Worm (Caenorhabditis elegans) whole organism, L1 larva: ENCODE data around the gene tftc-1.
A peak's percentile ranks its signal among the peaks of the same experiment; 100 is the strongest.

Experiments used
- C16A3.4 ChIP-seq: fragments of 150-350 bp; optimal IDR thresholded peaks from 2 replicates; lab custom pipeline; 2014; ENCODE audit warnings: missing biosample characterization, missing genetic modification characterization
- C34B4.2 ChIP-seq: sonication (generic microtip); optimal IDR thresholded peaks from 2 replicates; lab custom pipeline; 2017; ENCODE audit warnings: mild to moderate bottlenecking, missing genetic modification characterization, missing compliant biosample characterization
- F16B12.6 ChIP-seq: fragments of 150-350 bp; optimal IDR thresholded peaks from 2 replicates; lab custom pipeline; 2014; ENCODE audit warnings: missing biosample characterization, missing genetic modification characterization
- alr-1 ChIP-seq: fragments of 200-800 bp; sonication (Bioruptor generic); optimal IDR thresholded peaks from 2 replicates; lab custom pipeline; 2018; ENCODE audit warnings: borderline replicate concordance, mild to moderate bottlenecking, missing genetic modification characterization, missing compliant biosample characterization
- ama-1 ChIP-seq: fragments of 150-350 bp; optimal IDR thresholded peaks from 2 replicates; lab custom pipeline; 2014
- blmp-1 ChIP-seq: fragments of 150-350 bp; optimal IDR thresholded peaks from 2 replicates; lab custom pipeline; 2014; ENCODE audit warnings: missing biosample characterization, missing genetic modification characterization
- dpl-1 ChIP-seq, 3 experiments: fragments of 150-350 bp in 2 of 3; sonication (generic microtip) in 1 of 3; optimal IDR thresholded peaks; 2 replicates each; lab custom pipeline; 2014 to 2017; ENCODE audit warnings: missing biosample characterization in 3 of 3, missing genetic modification characterization in 3 of 3, missing genetic modification reagents in 3 of 3
- efl-1 ChIP-seq, 4 experiments: fragments of 150-350 bp; optimal IDR thresholded peaks in 3 of 4; peaks in 1 of 4; 1 replicate in 1 of 4; 2 replicates in 3 of 4; lab custom pipeline; 2014; ENCODE audit warnings: missing biosample characterization in 2 of 4, missing genetic modification characterization in 2 of 4, missing genetic modification reagents in 2 of 4
- egl-13 ChIP-seq: sonication (generic microtip); optimal IDR thresholded peaks from 2 replicates; lab custom pipeline; 2016; ENCODE audit warnings: missing genotype, missing genetic modification reagents, missing genetic modification characterization, missing compliant biosample characterization
- elt-2 ChIP-seq: sonication (generic microtip); optimal IDR thresholded peaks from 2 replicates; lab custom pipeline; 2016; ENCODE audit warnings: missing genetic modification characterization, mild to moderate bottlenecking, inconsistent platforms, missing compliant biosample characterization, missing genetic modification reagents
- elt-3 ChIP-seq, 6 experiments: fragments of 150-350 bp in 1 of 6; sonication (generic microtip); optimal IDR thresholded peaks; 2 replicates each; lab custom pipeline; 2017 to 2018; ENCODE audit warnings: missing biosample characterization in 6 of 6, missing genetic modification characterization in 6 of 6, inconsistent platforms in 1 of 6
- ets-5 ChIP-seq: fragments of 200-800 bp; sonication (Bioruptor generic); IDR thresholded peaks from 2 replicates; pipeline ENCODE4 v1.3.6; 2022; ENCODE audit warnings: missing genetic modification characterization, missing compliant biosample characterization
- fkh-10 ChIP-seq: sonication (generic microtip); optimal IDR thresholded peaks from 2 replicates; lab custom pipeline; 2017; ENCODE audit warnings: missing biosample characterization, missing genetic modification reagents, missing genetic modification characterization
- fkh-4 ChIP-seq: sonication (generic microtip); optimal IDR thresholded peaks from 2 replicates; lab custom pipeline; 2016; ENCODE audit warnings: missing compliant biosample characterization, missing genetic modification characterization, borderline replicate concordance
- hpl-2 ChIP-seq: fragments of 150-350 bp; optimal IDR thresholded peaks from 2 replicates; lab custom pipeline; 2014; ENCODE audit warnings: missing biosample characterization, missing genetic modification reagents, missing genetic modification characterization
- isw-1 ChIP-seq: fragments of 200-800 bp; sonication (Bioruptor generic); IDR thresholded peaks from 2 replicates; pipeline ENCODE4 v1.3.6; 2022; ENCODE audit warnings: missing genetic modification characterization, missing compliant biosample characterization
- lin-13 ChIP-seq: fragments of 150-350 bp; optimal IDR thresholded peaks from 2 replicates; lab custom pipeline; 2014; ENCODE audit warnings: missing biosample characterization, missing genetic modification reagents, missing genetic modification characterization
- lin-35 ChIP-seq, 2 experiments: fragments of 150-350 bp; optimal IDR thresholded peaks; 2 replicates each; lab custom pipeline; 2014; ENCODE audit warnings: missing biosample characterization in 2 of 2, missing genetic modification characterization in 2 of 2, missing genetic modification reagents in 2 of 2
- lsy-2 ChIP-seq, 2 experiments: fragments of 150-350 bp; optimal IDR thresholded peaks; 2 replicates each; lab custom pipeline; 2014; ENCODE audit warnings: missing biosample characterization in 2 of 2, missing genetic modification characterization in 2 of 2
- mab-9 ChIP-seq: fragments of 200-800 bp; sonication (Bioruptor generic); IDR thresholded peaks from 2 replicates; pipeline ENCODE4 v1.3.6; 2022; ENCODE audit warnings: missing genetic modification reagents, missing genetic modification characterization, missing compliant biosample characterization
- mef-2 ChIP-seq: fragments of 150-350 bp; optimal IDR thresholded peaks from 2 replicates; lab custom pipeline; 2014; ENCODE audit warnings: missing biosample characterization, missing genetic modification characterization
- nhr-12 ChIP-seq: sonication (generic microtip); optimal IDR thresholded peaks from 2 replicates; lab custom pipeline; 2017; ENCODE audit warnings: missing biosample characterization, missing genetic modification characterization
- nhr-20 ChIP-seq: sonication (generic microtip); optimal IDR thresholded peaks from 2 replicates; lab custom pipeline; 2016; ENCODE audit warnings: mild to moderate bottlenecking, missing genetic modification characterization, missing compliant biosample characterization
- nhr-47 ChIP-seq: sonication (generic microtip); optimal IDR thresholded peaks from 2 replicates; lab custom pipeline; 2016; ENCODE audit warnings: mild to moderate bottlenecking, missing genetic modification characterization, moderate library complexity, missing compliant biosample characterization
- nhr-71 ChIP-seq: sonication (generic microtip); optimal IDR thresholded peaks from 2 replicates; lab custom pipeline; 2016; ENCODE audit warnings: mild to moderate bottlenecking, missing genetic modification characterization, moderate library complexity, missing compliant biosample characterization
- nhr-76 ChIP-seq: sonication (generic microtip); optimal IDR thresholded peaks from 2 replicates; lab custom pipeline; 2017; ENCODE audit warnings: missing biosample characterization, missing genetic modification characterization
- nhr-77 ChIP-seq: fragments of 150-350 bp; optimal IDR thresholded peaks from 2 replicates; lab custom pipeline; 2014; ENCODE audit warnings: missing biosample characterization, missing genetic modification characterization
- nhr-90 ChIP-seq: sonication (generic microtip); optimal IDR thresholded peaks from 2 replicates; lab custom pipeline; 2016; ENCODE audit warnings: mild to moderate bottlenecking, missing genetic modification characterization, missing compliant biosample characterization; ENCODE audit not compliant: poor library complexity
- pax-3 ChIP-seq: fragments of 200-800 bp; sonication (Bioruptor generic); optimal IDR thresholded peaks from 2 replicates; lab custom pipeline; 2018; ENCODE audit warnings: mild to moderate bottlenecking, missing genetic modification characterization, moderate library complexity, missing compliant biosample characterization
- skn-1 ChIP-seq: fragments of 150-350 bp; optimal IDR thresholded peaks from 2 replicates; lab custom pipeline; 2014; ENCODE audit warnings: missing biosample characterization, missing genetic modification characterization
- snu-23 ChIP-seq: sonication (generic microtip); optimal IDR thresholded peaks from 2 replicates; lab custom pipeline; 2016; ENCODE audit warnings: missing genetic modification characterization, missing compliant biosample characterization
- swsn-7 ChIP-seq: sonication (generic microtip); optimal IDR thresholded peaks from 2 replicates; lab custom pipeline; 2016; ENCODE audit warnings: missing genetic modification characterization, missing compliant biosample characterization
- tbx-2 ChIP-seq: sonication (generic microtip); optimal IDR thresholded peaks from 2 replicates; lab custom pipeline; 2016; ENCODE audit warnings: missing genetic modification characterization, missing compliant biosample characterization
- tlp-1 ChIP-seq: fragments of 150-350 bp; optimal IDR thresholded peaks from 2 replicates; lab custom pipeline; 2014; ENCODE audit warnings: missing biosample characterization, missing genetic modification characterization
- vab-15 ChIP-seq: sonication (generic microtip); optimal IDR thresholded peaks from 2 replicates; lab custom pipeline; 2017; ENCODE audit warnings: missing genotype, mild to moderate bottlenecking, missing genetic modification characterization, missing compliant biosample characterization
- xbp-1 ChIP-seq: sonication (generic microtip); optimal IDR thresholded peaks from 2 replicates; lab custom pipeline; 2016; ENCODE audit warnings: missing genetic modification characterization, missing compliant biosample characterization
- zag-1 ChIP-seq: fragments of 150-350 bp; optimal IDR thresholded peaks from 2 replicates; lab custom pipeline; 2014; ENCODE audit warnings: missing biosample characterization, missing genetic modification characterization
- zip-4 ChIP-seq: fragments of 200-800 bp; sonication (Bioruptor generic); optimal IDR thresholded peaks from 2 replicates; lab custom pipeline; 2018; ENCODE audit warnings: mild to moderate bottlenecking, missing genetic modification characterization, moderate library complexity, missing compliant biosample characterization
- ztf-4 ChIP-seq: fragments of 150-350 bp; optimal IDR thresholded peaks from 2 replicates; lab custom pipeline; 2014; ENCODE audit warnings: missing biosample characterization, missing genetic modification characterization

The tftc-1 gene

ce11 chrIV:2389745-2390144 lies 40.7 kb downstream of the tftc-1 start:
- TF ChIP-seq efl-1 (optimal IDR thresholded peaks at IDR 0.05; lab: Kevin White, UChicago) (no peak), efl-1 (GFP tag; optimal IDR thresholded peaks at IDR 0.05 in 1 of 2; lab: Kevin White, UChicago) (peak in 1 of 2 experiments; percentile 60), ets-5 (GFP tag; lab: Robert Waterston, UW) (0 out of 2 replicates have a peak, but pooled peaks have one; percentile 50), skn-1 (tag; lab: Kevin White, UChicago) (no peak)
- TF ChIP-seq, all 84 proteins: peak for 2

- TF ChIP-seq isw-1 (GFP tag; lab: Robert Waterston, UW) = no peak
- peak in 2 of 6 experiments; percentile 6 to 52 for TF ChIP-seq elt-3 (tag; optimal IDR thresholded peaks at IDR 0.05; lab: Kevin White, UChicago)
- peak; percentile 42 to 53 for TF ChIP-seq lsy-2 (tag; optimal IDR thresholded peaks at IDR 0.05; lab: Kevin White, UChicago)
- no peak for TF ChIP-seq nhr-12 (tag; lab: Kevin White, UChicago)
- TF ChIP-seq fkh-4 (tag; lab: Kevin White, UChicago) = no peak
- no peak for TF ChIP-seq pax-3 (tag; lab: Kevin White, UChicago)
- peak; percentile 45 for TF ChIP-seq nhr-71 (tag; lab: Kevin White, UChicago)
- TF ChIP-seq lin-35 (GFP tag; optimal IDR thresholded peaks at IDR 0.05; lab: Kevin White, UChicago) = peak in 1 of 2 experiments; percentile 69
- peak; percentile 14 for TF ChIP-seq elt-2 (tag; lab: Kevin White, UChicago)
- TF ChIP-seq C16A3.4 (tag; lab: Kevin White, UChicago) = peak; percentile 10
- peak; percentile 12 to 59 (median 45) for TF ChIP-seq dpl-1 (GFP tag; optimal IDR thresholded peaks at IDR 0.05; lab: Kevin White, UChicago)
- TF ChIP-seq egl-13 (tag; lab: Kevin White, UChicago) = no peak
- no peak for TF ChIP-seq vab-15 (tag; lab: Kevin White, UChicago)
- TF ChIP-seq zip-4 = peak; percentile 12
- TF ChIP-seq tbx-2 (tag; lab: Kevin White, UChicago) = peak; percentile 12
- peak; percentile 12 for TF ChIP-seq blmp-1 (tag; lab: Kevin White, UChicago)
- TF ChIP-seq nhr-77 (tag; lab: Kevin White, UChicago) = no peak
- TF ChIP-seq alr-1 (tag; lab: Kevin White, UChicago) = no peak
- TF ChIP-seq nhr-76 (tag; lab: Kevin White, UChicago) = no peak
- no peak for TF ChIP-seq zag-1 (tag; lab: Kevin White, UChicago)
- TF ChIP-seq snu-23 = peak; percentile 41
- peak; percentile 43 for TF ChIP-seq nhr-47 (tag; lab: Kevin White, UChicago)
- peak; percentile 21 for TF ChIP-seq lin-13 (GFP tag; lab: Kevin White, UChicago)
- TF ChIP-seq nhr-20 (tag; lab: Kevin White, UChicago) = peak; percentile 7
- TF ChIP-seq tlp-1 (tag; lab: Kevin White, UChicago) = no peak
- TF ChIP-seq swsn-7 (tag; lab: Kevin White, UChicago) = peak; percentile 6
- peak; percentile 12 to 44 for TF ChIP-seq efl-1 (optimal IDR thresholded peaks at IDR 0.05; lab: Kevin White, UChicago)
- peak; percentile 64 to 93 for TF ChIP-seq efl-1 (GFP tag; optimal IDR thresholded peaks at IDR 0.05 in 1 of 2; lab: Kevin White, UChicago)
- TF ChIP-seq mef-2 (tag; lab: Kevin White, UChicago) = no peak
- peak; percentile 12 for TF ChIP-seq xbp-1 (tag; lab: Kevin White, UChicago)
- peak; percentile 58 for TF ChIP-seq nhr-90 (tag; lab: Kevin White, UChicago)
- TF ChIP-seq ama-1 (lab: Kevin White, UChicago) = peak; percentile 54
- peak; percentile 43 for TF ChIP-seq hpl-2 (GFP tag; lab: Kevin White, UChicago)
- TF ChIP-seq fkh-10 (GFP tag; lab: Kevin White, UChicago) = no peak
- TF ChIP-seq mab-9 = no peak
- peak; percentile 90 for TF ChIP-seq ztf-4 (tag; lab: Kevin White, UChicago)
- TF ChIP-seq C34B4.2 = peak; percentile 18
Measured at ce11 chrIV:2390251-2390672, 41.2 kb downstream of the tftc-1 start.

DNA sequence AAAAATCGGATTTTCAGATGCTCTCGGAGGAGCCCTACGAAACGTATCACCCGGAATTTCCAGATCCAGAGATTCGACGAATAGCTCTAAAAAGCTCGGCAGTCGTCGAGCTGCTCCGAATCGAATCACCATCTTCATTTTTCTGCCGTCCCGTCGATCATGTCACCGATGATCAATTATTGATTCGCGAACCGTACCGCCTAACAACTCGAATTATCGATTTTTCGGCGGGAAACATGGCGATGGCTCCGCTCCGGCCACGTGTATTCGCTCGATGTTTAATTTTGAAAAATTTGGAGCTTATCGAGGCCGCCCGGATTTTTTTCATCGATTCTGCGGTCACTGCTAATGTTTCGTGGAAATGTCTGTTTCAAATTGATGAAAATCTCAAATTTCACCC lies 41.7 kb downstream of the tftc-1 start, which contains the start of gene eri-5:
eri-5 (plus strand) TSS at position 18 of the 400 bp plus-strand sequence.
- no peak for TF ChIP-seq zip-4
- TF ChIP-seq efl-1 (optimal IDR thresholded peaks at IDR 0.05; lab: Kevin White, UChicago) = no peak
- peak in 1 of 2 experiments; percentile 41 for TF ChIP-seq efl-1 (GFP tag; optimal IDR thresholded peaks at IDR 0.05 in 1 of 2; lab: Kevin White, UChicago)
- no peak for TF ChIP-seq C34B4.2
- no peak for TF ChIP-seq F16B12.6 (tag; lab: Kevin White, UChicago)
- TF ChIP-seq, all 84 proteins: peak for 1
